Fruit fly (Drosophila melanogaster): ENCODE data around the gene CG8461.
A peak's percentile ranks its signal among the peaks of the same experiment; 100 is the strongest.

Gene CG8461

dm6 chr3R:14470630-14471029 is 42.8 kb downstream of the CG8461 start (continued):
- no peak for TF ChIP-seq CG8765 (GFP tag; IDR thresholded peaks at IDR 0.05)
- TF ChIP-seq Hsf (GFP tag; optimal IDR thresholded peaks at IDR 0.05): peak; percentile 55
- TF ChIP-seq CG8089 (GFP tag; optimal IDR thresholded peaks at IDR 0.05): no peak
- TF ChIP-seq ase (GFP tag; IDR thresholded peaks at IDR 0.05): no peak
- no peak for TF ChIP-seq CG4328 (GFP tag; optimal IDR thresholded peaks at IDR 0.05)
- no peak for TF ChIP-seq Antp (GFP tag; optimal IDR thresholded peaks at IDR 0.05)
- TF ChIP-seq mld (GFP tag; IDR thresholded peaks at IDR 0.05; ENCODE audit: partially characterized antibody): no peak
- peak; percentile 50; the same call in 2 of the 3 replicates for TF ChIP-seq ci (GFP tag; IDR thresholded peaks at IDR 0.05)
- no peak for TF ChIP-seq TFAM (GFP tag; optimal IDR thresholded peaks at IDR 0.05)
- TF ChIP-seq CG10979 (tag; optimal IDR thresholded peaks at IDR 0.05): peak; percentile 67
- no peak for TF ChIP-seq unc-4 (GFP tag; IDR thresholded peaks at IDR 0.05; ENCODE audit: partially characterized antibody)
- peak; percentile 8 for TF ChIP-seq pnt (GFP tag; optimal IDR thresholded peaks at IDR 0.05)
- TF ChIP-seq Meics (GFP tag; optimal IDR thresholded peaks at IDR 0.05): no peak
- TF ChIP-seq CG4404 (GFP tag; IDR thresholded peaks at IDR 0.05): 0 out of 2 replicates have a peak, but pooled peaks have one; percentile 23
- no peak for TF ChIP-seq CG8478 (optimal IDR thresholded peaks at IDR 0.05)
- peak; percentile 18 for TF ChIP-seq CG8290 (GFP tag; optimal IDR thresholded peaks at IDR 0.05)
- TF ChIP-seq CG8290 (tag; optimal IDR thresholded peaks at IDR 0.05): no peak
- no peak for TF ChIP-seq CG9215 (GFP tag; IDR thresholded peaks at IDR 0.05)
- no peak for TF ChIP-seq YL-1 (GFP tag; optimal IDR thresholded peaks at IDR 0.05)
- no peak for TF ChIP-seq CG6765 (GFP tag; optimal IDR thresholded peaks at IDR 0.05)
- TF ChIP-seq pan (optimal IDR thresholded peaks at IDR 0.05): no peak
- TF ChIP-seq pan (GFP tag; optimal IDR thresholded peaks at IDR 0.05 in 1 of 2, IDR thresholded peaks at IDR 0.05 in 1 of 2): no peak
- TF ChIP-seq CG31224 (GFP tag; IDR thresholded peaks at IDR 0.05): no peak
- TF ChIP-seq D19B (GFP tag; optimal IDR thresholded peaks at IDR 0.05): no peak
- peak; percentile 52 for TF ChIP-seq grau (tag; optimal IDR thresholded peaks at IDR 0.05)
- TF ChIP-seq usp (GFP tag; optimal IDR thresholded peaks at IDR 0.05): no peak
- TF ChIP-seq danr (GFP tag; IDR thresholded peaks at IDR 0.05): no peak
- no peak for TF ChIP-seq odd (GFP tag; optimal IDR thresholded peaks at IDR 0.05)
- no peak for TF ChIP-seq trh (GFP tag; optimal IDR thresholded peaks at IDR 0.05)
- TF ChIP-seq zf30C (GFP tag; optimal IDR thresholded peaks at IDR 0.05): no peak
- no peak for TF ChIP-seq HmgD (GFP tag; optimal IDR thresholded peaks at IDR 0.05)
- TF ChIP-seq CG6254 (GFP tag; optimal IDR thresholded peaks at IDR 0.05): no peak
- no peak for TF ChIP-seq NfI (GFP tag; optimal IDR thresholded peaks at IDR 0.05)
- no peak for TF ChIP-seq fd64A (GFP tag; optimal IDR thresholded peaks at IDR 0.05)
- peak; percentile 41; the same call in 1 of the 2 replicates for TF ChIP-seq CG5953 (GFP tag; IDR thresholded peaks at IDR 0.05)
- TF ChIP-seq CG2120 (GFP tag; optimal IDR thresholded peaks at IDR 0.05): no peak
- TF ChIP-seq hb (GFP tag; IDR thresholded peaks at IDR 0.05; ENCODE audit: partially characterized antibody): no peak
- peak; percentile 29 for TF ChIP-seq tio (GFP tag; optimal IDR thresholded peaks at IDR 0.05)
- TF ChIP-seq CG2712 (tag; optimal IDR thresholded peaks at IDR 0.05): peak; percentile 68
- no peak for TF ChIP-seq CG11695 (GFP tag; IDR thresholded peaks at IDR 0.05)
- no peak for TF ChIP-seq CG12104 (GFP tag; optimal IDR thresholded peaks at IDR 0.05)
- TF ChIP-seq wdn (GFP tag; IDR thresholded peaks at IDR 0.05): no peak
- TF ChIP-seq CG15011 (GFP tag; optimal IDR thresholded peaks at IDR 0.05): no peak
- TF ChIP-seq Dek (tag; optimal IDR thresholded peaks at IDR 0.05): no peak
- no peak for TF ChIP-seq sd (tag; optimal IDR thresholded peaks at IDR 0.05)
- TF ChIP-seq Nf-YC (tag; optimal IDR thresholded peaks at IDR 0.05): no peak
- TF ChIP-seq cg (GFP tag; optimal IDR thresholded peaks at IDR 0.05): no peak
- peak in 1 of 2 experiments; percentile 36 for TF ChIP-seq dpn (GFP tag; optimal IDR thresholded peaks at IDR 0.05)
- TF ChIP-seq Neu2 (GFP tag; optimal IDR thresholded peaks at IDR 0.05; ENCODE audit: borderline replicate concordance): no peak
- TF ChIP-seq gro (GFP tag; optimal IDR thresholded peaks at IDR 0.05): no peak
- TF ChIP-seq slou (GFP tag; optimal IDR thresholded peaks at IDR 0.05): no peak
- peak; percentile 16; the same call in 1 of the 2 replicates for TF ChIP-seq CG10366 (GFP tag; IDR thresholded peaks at IDR 0.05)
- TF ChIP-seq Taf1 (GFP tag; IDR thresholded peaks at IDR 0.05): no peak
